Fruit fly (Drosophila melanogaster) whole organism, embryonic: Measurements from ENCODE around the gene CG15740.

Experiments used
- Aef1 ChIP-seq: fragments of 200-800 bp; sonication (Bioruptor generic); IDR thresholded peaks from 3 replicates; pipeline ENCODE4 v1.3.6; 2022; ENCODE audit warnings: missing biosample characterization, missing genetic modification characterization
- CG10267 ChIP-seq: fragments of 200-800 bp; sonication (Bioruptor generic); optimal IDR thresholded peaks from 2 replicates; lab custom pipeline; 2018; ENCODE audit warnings: missing biosample characterization, mild to moderate bottlenecking, missing genetic modification characterization, moderate library complexity
- CG14860 ChIP-seq: fragments of 200-800 bp; sonication (Bioruptor generic); IDR thresholded peaks from 3 replicates; pipeline ENCODE4 v1.3.6; 2022; ENCODE audit warnings: missing biosample characterization, missing genetic modification characterization; ENCODE audit not compliant: partially characterized antibody
- CG15073 ChIP-seq: fragments of 200-800 bp; sonication (Bioruptor generic); optimal IDR thresholded peaks from 2 replicates; lab custom pipeline; 2016; ENCODE audit warnings: missing biosample characterization, missing genetic modification characterization
- CG16813 ChIP-seq: fragments of 200-800 bp; sonication (Bioruptor generic); IDR thresholded peaks from 3 replicates; pipeline ENCODE4 v1.3.6; 2022; ENCODE audit warnings: missing biosample characterization, missing genetic modification characterization; ENCODE audit not compliant: partially characterized antibody
- CG16815 ChIP-seq: fragments of 200-800 bp; sonication (Bioruptor generic); optimal IDR thresholded peaks from 3 replicates; lab custom pipeline; 2017; ENCODE audit warnings: missing biosample characterization, mild to moderate bottlenecking, missing genetic modification characterization
- CG16863 ChIP-seq: fragments of 200-800 bp; sonication (Bioruptor generic); optimal IDR thresholded peaks from 3 replicates; lab custom pipeline; 2016; ENCODE audit warnings: missing biosample characterization, missing genetic modification characterization
- CG17186 ChIP-seq: fragments of 200-800 bp; sonication (Bioruptor generic); optimal IDR thresholded peaks from 3 replicates; lab custom pipeline; 2017; ENCODE audit warnings: missing biosample characterization, missing genetic modification reagents, missing genetic modification characterization
- CG17385 ChIP-seq: fragments of 200-800 bp; sonication (Bioruptor generic); optimal IDR thresholded peaks from 3 replicates; lab custom pipeline; 2018; ENCODE audit warnings: missing biosample characterization, mild to moderate bottlenecking, missing genetic modification characterization
- CG17612 ChIP-seq: fragments of 200-800 bp; sonication (Bioruptor generic); IDR thresholded peaks from 2 replicates; pipeline ENCODE4 v1.3.6; 2022; ENCODE audit warnings: missing biosample characterization, missing genetic modification characterization
- CG17829 ChIP-seq: fragments of 200-800 bp; optimal IDR thresholded peaks from 2 replicates; lab custom pipeline; 2019; ENCODE audit warnings: missing biosample characterization, mild to moderate bottlenecking, missing genetic modification characterization, moderate library complexity
- CG18599 ChIP-seq: fragments of 200-800 bp; sonication (Bioruptor generic); optimal IDR thresholded peaks from 3 replicates; lab custom pipeline; 2017; ENCODE audit warnings: missing biosample characterization, missing genetic modification characterization, mild to moderate bottlenecking, moderate library complexity, missing genetic modification reagents
- CG5953 ChIP-seq: fragments of 200-800 bp; sonication (Bioruptor generic); IDR thresholded peaks from 2 replicates; pipeline ENCODE4 v1.3.6; 2022; ENCODE audit warnings: missing biosample characterization, missing genetic modification characterization
- CG6272 ChIP-seq: fragments of 200-800 bp; sonication (Bioruptor generic); IDR thresholded peaks from 2 replicates; pipeline ENCODE4 v1.3.6; 2022; ENCODE audit warnings: missing biosample characterization, missing genetic modification characterization
- CG8359 ChIP-seq: fragments of 200-800 bp; sonication (Bioruptor generic); optimal IDR thresholded peaks from 2 replicates; lab custom pipeline; 2017; ENCODE audit warnings: missing biosample characterization, mild to moderate bottlenecking, missing genetic modification characterization, borderline replicate concordance
- CG9437 ChIP-seq: fragments of 200-800 bp; sonication (Bioruptor generic); optimal IDR thresholded peaks from 2 replicates; lab custom pipeline; 2018; ENCODE audit warnings: missing biosample characterization, mild to moderate bottlenecking, missing genetic modification characterization
- CoRest ChIP-seq: fragments of 200-800 bp; sonication (Bioruptor generic); optimal IDR thresholded peaks from 3 replicates; lab custom pipeline; 2018; ENCODE audit warnings: missing biosample characterization, mild to moderate bottlenecking, missing genetic modification characterization, moderate library complexity
- Dll ChIP-seq: fragments of 200-800 bp; sonication (Bioruptor generic); IDR thresholded peaks from 4 replicates; pipeline ENCODE4 v1.3.6; 2022; ENCODE audit warnings: missing biosample characterization, missing genetic modification characterization; ENCODE audit not compliant: partially characterized antibody
- Elba2 ChIP-seq: fragments of 200-800 bp; sonication (Bioruptor generic); optimal IDR thresholded peaks from 3 replicates; lab custom pipeline; 2016; ENCODE audit warnings: missing biosample characterization, missing genetic modification characterization
- Fer1 ChIP-seq: fragments of 200-800 bp; sonication (Bioruptor generic); optimal IDR thresholded peaks from 2 replicates; lab custom pipeline; 2017; ENCODE audit warnings: missing biosample characterization, mild to moderate bottlenecking, missing genetic modification characterization
- Hr39 ChIP-seq: fragments of >200 bp; optimal IDR thresholded peaks from 2 replicates; lab custom pipeline; 2017
- Hr78 ChIP-seq, 2 experiments: fragments of 200-800 bp in 1 of 2; fragments of >200 bp in 1 of 2; sonication (Bioruptor generic) in 1 of 2; optimal IDR thresholded peaks; 2 replicates each; lab custom pipeline; 2017 to 2019; ENCODE audit warnings: missing biosample characterization in 2 of 2, missing genetic modification characterization in 2 of 2, mild to moderate bottlenecking in 1 of 2, moderate library complexity in 1 of 2
- Oli ChIP-seq: fragments of 200-800 bp; sonication (Bioruptor generic); optimal IDR thresholded peaks from 2 replicates; lab custom pipeline; 2018; ENCODE audit warnings: missing biosample characterization, mild to moderate bottlenecking, missing genetic modification characterization, moderate library complexity
- Scr ChIP-seq: fragments of 200-800 bp; sonication (Bioruptor generic); IDR thresholded peaks from 2 replicates; pipeline ENCODE4 v1.3.6; 2022; ENCODE audit warnings: missing biosample characterization, missing genetic modification characterization; ENCODE audit not compliant: partially characterized antibody
- Sox102F ChIP-seq: fragments of 200-800 bp; sonication (Bioruptor generic); optimal IDR thresholded peaks from 2 replicates; lab custom pipeline; 2018; ENCODE audit warnings: missing biosample characterization, mild to moderate bottlenecking, missing genetic modification characterization, moderate library complexity
- Xrp1 ChIP-seq: fragments of 200-800 bp; sonication (Bioruptor generic); IDR thresholded peaks from 2 replicates; pipeline ENCODE4 v1.3.6; 2022; ENCODE audit warnings: missing biosample characterization, missing genetic modification characterization
- al ChIP-seq: fragments of 200-800 bp; sonication (Bioruptor generic); IDR thresholded peaks from 2 replicates; pipeline ENCODE4 v1.3.6; 2022; ENCODE audit warnings: missing biosample characterization, missing genetic modification characterization
- ase ChIP-seq: fragments of 200-800 bp; sonication (Bioruptor generic); IDR thresholded peaks from 3 replicates; pipeline ENCODE4 v1.3.6; 2022; ENCODE audit warnings: missing biosample characterization, missing genetic modification characterization
- ato ChIP-seq: fragments of 200-800 bp; sonication (Bioruptor generic); IDR thresholded peaks from 2 replicates; pipeline ENCODE4 v1.3.6; 2022; ENCODE audit warnings: missing biosample characterization, missing genetic modification characterization; ENCODE audit not compliant: partially characterized antibody
- az2 ChIP-seq: fragments of 200-800 bp; sonication (Bioruptor generic); optimal IDR thresholded peaks from 3 replicates; lab custom pipeline; 2016; ENCODE audit warnings: missing biosample characterization, missing genetic modification characterization
- bab2 ChIP-seq: fragments of 200-800 bp; sonication (Bioruptor generic); optimal IDR thresholded peaks from 2 replicates; lab custom pipeline; 2016; ENCODE audit warnings: missing biosample characterization, missing genetic modification characterization
- dm ChIP-seq: fragments of 200-800 bp; sonication (Bioruptor generic); optimal IDR thresholded peaks from 3 replicates; lab custom pipeline; 2016; ENCODE audit warnings: missing biosample characterization, missing genetic modification characterization
- dysf ChIP-seq: fragments of 200-800 bp; sonication (Bioruptor generic); IDR thresholded peaks from 3 replicates; pipeline ENCODE4 v1.3.6; 2022; ENCODE audit warnings: missing biosample characterization, missing genetic modification characterization
- en ChIP-seq: fragments of 200-800 bp; sonication (Bioruptor generic); optimal IDR thresholded peaks from 2 replicates; lab custom pipeline; 2016; ENCODE audit warnings: missing biosample characterization, missing genetic modification characterization
- esg ChIP-seq: fragments of 200-800 bp; sonication (Bioruptor generic); conservative IDR thresholded peaks from 2 replicates; pipeline ENCODE4 v1.3.6; 2022; ENCODE audit warnings: missing biosample characterization, missing genetic modification characterization
- hth ChIP-seq: fragments of >200 bp; optimal IDR thresholded peaks from 2 replicates; lab custom pipeline; 2017; ENCODE audit warnings: inconsistent platforms
- ind ChIP-seq: fragments of 200-800 bp; sonication (Bioruptor generic); optimal IDR thresholded peaks from 3 replicates; lab custom pipeline; 2016; ENCODE audit warnings: missing biosample characterization, missing genetic modification characterization
- jing ChIP-seq: fragments of 200-800 bp; sonication (Bioruptor generic); optimal IDR thresholded peaks from 2 replicates; lab custom pipeline; 2018; ENCODE audit warnings: missing biosample characterization, mild to moderate bottlenecking, missing genetic modification characterization
- jumu ChIP-seq: fragments of 200-800 bp; sonication (Bioruptor generic); optimal IDR thresholded peaks from 3 replicates; lab custom pipeline; 2016; ENCODE audit warnings: missing biosample characterization, missing genetic modification characterization
- klu ChIP-seq: fragments of 200-800 bp; sonication (Bioruptor generic); IDR thresholded peaks from 2 replicates; pipeline ENCODE4 v1.3.6; 2022; ENCODE audit warnings: missing biosample characterization, missing genetic modification characterization
- mirr ChIP-seq: fragments of 200-800 bp; sonication (Bioruptor generic); optimal IDR thresholded peaks from 3 replicates; lab custom pipeline; 2018; ENCODE audit warnings: missing biosample characterization, mild to moderate bottlenecking, missing genetic modification characterization
- run ChIP-seq: fragments of 200-800 bp; sonication (Bioruptor generic); optimal IDR thresholded peaks from 3 replicates; lab custom pipeline; 2018; ENCODE audit warnings: missing biosample characterization, mild to moderate bottlenecking, missing genetic modification characterization
- sc ChIP-seq, 3 experiments: fragments of >200 bp in 2 of 3; fragments of 200-800 bp in 1 of 3; sonication (Bioruptor generic) in 1 of 3; optimal IDR thresholded peaks; 2 replicates in 2 of 3; 3 replicates in 1 of 3; lab custom pipeline; 2017; ENCODE audit warnings: mild to moderate bottlenecking in 1 of 3, missing biosample characterization in 1 of 3, missing genetic modification characterization in 1 of 3, missing genetic modification reagents in 1 of 3
- shn ChIP-seq: fragments of 200-800 bp; sonication (Bioruptor generic); optimal IDR thresholded peaks from 3 replicates; lab custom pipeline; 2016; ENCODE audit warnings: missing biosample characterization, missing genetic modification characterization
- sima ChIP-seq: fragments of 200-800 bp; sonication (Bioruptor generic); optimal IDR thresholded peaks from 2 replicates; lab custom pipeline; 2016; ENCODE audit warnings: missing biosample characterization, missing genetic modification characterization
- sob ChIP-seq: fragments of 200-800 bp; sonication (Bioruptor generic); IDR thresholded peaks from 2 replicates; pipeline ENCODE4 v1.3.6; 2022; ENCODE audit warnings: missing biosample characterization, missing genetic modification characterization
- tna ChIP-seq: fragments of 200-800 bp; sonication (Bioruptor generic); IDR thresholded peaks from 2 replicates; pipeline ENCODE4 v1.3.6; 2022; ENCODE audit warnings: missing biosample characterization, missing genetic modification characterization; ENCODE audit not compliant: partially characterized antibody
- ttk ChIP-seq: fragments of 200-800 bp; sonication (Bioruptor generic); IDR thresholded peaks from 2 replicates; pipeline ENCODE4 v2.1.2; 2022; ENCODE audit warnings: missing biosample characterization, missing genetic modification characterization
- vvl ChIP-seq: fragments of 200-800 bp; sonication (Bioruptor generic); IDR thresholded peaks from 2 replicates; pipeline ENCODE4 v1.3.6; 2022; ENCODE audit warnings: missing biosample characterization, missing genetic modification characterization

Gene CG15740

DNA sequence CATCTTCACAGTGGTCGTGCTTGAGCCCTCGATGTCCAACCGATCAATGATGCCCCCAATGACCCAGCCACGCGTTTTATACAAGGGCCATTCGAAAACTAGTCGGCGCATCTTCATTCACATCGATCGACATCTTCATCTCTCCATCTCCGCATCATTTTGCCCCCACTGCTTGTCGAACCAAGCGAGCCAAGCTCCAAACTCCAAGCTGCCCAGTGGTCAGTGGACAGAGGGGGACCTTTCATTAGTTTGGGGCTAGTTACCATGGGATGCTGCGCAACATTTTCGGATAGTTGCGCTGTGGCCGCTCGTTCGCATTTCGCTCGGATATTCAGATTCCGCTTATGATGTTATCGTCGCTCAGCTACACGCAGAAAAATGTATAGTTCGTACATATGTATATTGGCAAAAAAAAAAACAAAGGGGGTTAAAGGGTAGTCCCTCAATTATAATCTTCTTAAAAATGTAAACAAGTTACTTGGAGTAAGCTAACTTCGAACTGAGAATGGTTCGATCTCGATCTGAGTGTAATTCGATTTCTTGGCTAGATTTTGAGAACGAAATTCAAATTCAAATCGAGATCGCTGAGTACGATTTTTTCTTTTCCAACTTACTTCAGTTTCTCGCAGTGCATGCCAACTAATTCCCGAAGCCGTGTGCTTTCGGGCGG, at the start of gene CG15740 (continued):
- peak; percentile 39; the same call in 1 of the 2 replicates for TF ChIP-seq Xrp1 (GFP tag; lab: Robert Waterston, UW)
- TF ChIP-seq sima (GFP tag; lab: Kevin White, UChicago) = no peak
- no peak for TF ChIP-seq Dll
- no peak for TF ChIP-seq CG17829 (tag; lab: Kevin White, UChicago)
- TF ChIP-seq Hr39 (lab: Kevin White, UChicago) = no peak
- peak; percentile 33; the same call in 1 of the 2 replicates for TF ChIP-seq CG5953 (GFP tag; lab: Robert Waterston, UW)
- TF ChIP-seq Sox102F (GFP tag; lab: Kevin White, UChicago) = peak; percentile 63
- no peak for TF ChIP-seq klu (GFP tag; lab: Robert Waterston, UW)
- no peak for TF ChIP-seq CG17186
- peak; percentile 19 for TF ChIP-seq CG18599 (GFP tag; lab: Kevin White, UChicago)
- peak; percentile 25 for TF ChIP-seq jing (GFP tag; lab: Kevin White, UChicago)
- no peak for TF ChIP-seq Hr78 (GFP tag; optimal IDR thresholded peaks at IDR 0.05; lab: Kevin White, UChicago)
- no peak for TF ChIP-seq Scr
- TF ChIP-seq CoRest (tag; lab: Kevin White, UChicago) = peak; percentile 32
- TF ChIP-seq dysf (GFP tag; lab: Robert Waterston, UW) = peak; percentile 77
- TF ChIP-seq CG9437 = no peak
- no peak for TF ChIP-seq CG16815 (GFP tag; lab: Kevin White, UChicago)
- TF ChIP-seq esg (GFP tag; lab: Robert Waterston, UW) = peak; percentile 69
- TF ChIP-seq shn (GFP tag; lab: Kevin White, UChicago) = no peak
- TF ChIP-seq CG17612 (GFP tag; lab: Robert Waterston, UW) = no peak
- TF ChIP-seq CG10267 = no peak
- TF ChIP-seq al = 0 out of 2 replicates have a peak, but pooled peaks have one; percentile 20
- no peak for TF ChIP-seq tna (GFP tag; lab: Robert Waterston, UW)
- TF ChIP-seq Fer1 = peak; percentile 10
- TF ChIP-seq CG14860 (GFP tag; lab: Robert Waterston, UW) = no peak
- no peak for TF ChIP-seq CG15073 (GFP tag; lab: Kevin White, UChicago)
- TF ChIP-seq CG16863 (GFP tag; lab: Kevin White, UChicago) = peak; percentile 29
- TF ChIP-seq vvl (GFP tag; lab: Robert Waterston, UW) = peak; percentile 52
- peak; percentile 58; the same call in 1 of the 2 replicates for TF ChIP-seq ttk
- peak; percentile 8 for TF ChIP-seq CG17385
- no peak for TF ChIP-seq dm
- TF ChIP-seq Oli (tag; lab: Kevin White, UChicago) = peak; percentile 58
- peak; percentile 25; the same call in 1 of the 2 replicates for TF ChIP-seq sob (GFP tag; lab: Robert Waterston, UW)
- TF ChIP-seq sc (optimal IDR thresholded peaks at IDR 0.05; lab: Kevin White, UChicago) = no peak
- TF ChIP-seq sc (GFP tag; optimal IDR thresholded peaks at IDR 0.05; lab: Kevin White, UChicago) = no peak
- no peak for TF ChIP-seq mirr (GFP tag; lab: Kevin White, UChicago)
- TF ChIP-seq bab2 (GFP tag; lab: Kevin White, UChicago) = peak; percentile 30
- TF ChIP-seq jumu = peak; percentile 25
- no peak for TF ChIP-seq en
- TF ChIP-seq CG6272 (GFP tag; lab: Robert Waterston, UW) = no peak
- TF ChIP-seq ase (GFP tag; lab: Robert Waterston, UW) = 0 out of 3 replicates have a peak, but pooled peaks have one; percentile 42
- TF ChIP-seq az2 (GFP tag; lab: Kevin White, UChicago) = no peak
- no peak for TF ChIP-seq Elba2 (GFP tag; lab: Kevin White, UChicago)
- TF ChIP-seq ind (GFP tag; lab: Kevin White, UChicago) = peak; percentile 23
- no peak for TF ChIP-seq CG8359 (GFP tag; lab: Kevin White, UChicago)
- no peak for TF ChIP-seq ato
- TF ChIP-seq CG16813 (GFP tag; lab: Robert Waterston, UW) = no peak
- peak; percentile 63 for TF ChIP-seq Aef1 (GFP tag; lab: Robert Waterston, UW)
- no peak for TF ChIP-seq hth (lab: Kevin White, UChicago)
- no peak for TF ChIP-seq run (tag; lab: Kevin White, UChicago)
